Worm (Caenorhabditis elegans): ENCODE data around the gene snai-1.

DNA sequence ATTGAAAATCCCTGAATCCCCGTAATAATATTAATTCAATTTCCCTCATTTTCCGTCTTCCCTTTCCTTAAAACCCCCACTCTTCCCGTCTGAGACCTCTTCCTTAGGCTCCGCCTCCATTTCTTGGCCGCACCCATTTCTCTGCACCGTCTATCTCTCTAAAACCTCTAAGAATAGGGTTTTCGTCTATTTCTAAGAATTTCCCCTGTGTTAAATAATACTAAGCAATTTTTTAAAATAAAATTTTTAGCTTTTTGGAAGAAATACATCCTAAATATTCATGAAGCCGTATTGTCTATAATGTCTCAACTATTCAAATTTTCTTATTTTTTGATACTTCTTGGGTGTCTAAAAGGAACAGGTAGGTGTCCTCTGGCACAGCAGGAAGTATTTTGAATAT is 26.0 kb upstream of the snai-1 start, which contains the start of gene cdh-8:
- TF ChIP-seq him-1 (tag; optimal IDR thresholded peaks at IDR 0.05) (no peak), W03F9.2 (tag; optimal IDR thresholded peaks at IDR 0.05) (no peak), dao-5 (tag; optimal IDR thresholded peaks at IDR 0.05) (no peak)
